Fruit fly (Drosophila melanogaster) whole organism, embryonic: ENCODE results near the gene Ir67a.

ENCODE experiments used
- Ada2b ChIP-seq: fragments of 200-800 bp; sonication (Bioruptor generic); IDR thresholded peaks from 2 replicates; pipeline ENCODE4 v1.3.6; 2022; ENCODE audit warnings: missing biosample characterization, missing genetic modification characterization
- Aef1 ChIP-seq: fragments of 200-800 bp; sonication (Bioruptor generic); IDR thresholded peaks from 3 replicates; pipeline ENCODE4 v1.3.6; 2022; ENCODE audit warnings: missing biosample characterization, missing genetic modification characterization
- CG10366 ChIP-seq: fragments of 200-800 bp; sonication (Bioruptor generic); IDR thresholded peaks from 2 replicates; pipeline ENCODE4 v1.3.6; 2022; ENCODE audit warnings: missing biosample characterization, missing genetic modification characterization
- CG10462 ChIP-seq: fragments of 200-800 bp; sonication (Bioruptor generic); optimal IDR thresholded peaks from 2 replicates; lab custom pipeline; 2016; ENCODE audit warnings: missing biosample characterization, missing genetic modification characterization
- CG11456 ChIP-seq: fragments of 200-800 bp; sonication (Bioruptor generic); IDR thresholded peaks from 3 replicates; pipeline ENCODE4 v1.3.6; 2022; ENCODE audit warnings: missing biosample characterization, missing genetic modification characterization
- CG12236 ChIP-seq: fragments of 200-800 bp; sonication (Bioruptor generic); optimal IDR thresholded peaks from 2 replicates; lab custom pipeline; 2016; ENCODE audit warnings: missing biosample characterization, missing genetic modification characterization
- CG12299 ChIP-seq: fragments of 200-800 bp; sonication (Bioruptor generic); optimal IDR thresholded peaks from 2 replicates; lab custom pipeline; 2018; ENCODE audit warnings: missing biosample characterization, mild to moderate bottlenecking, missing genetic modification characterization
- CG12659 ChIP-seq: fragments of 200-800 bp; sonication (Bioruptor generic); optimal IDR thresholded peaks from 3 replicates; lab custom pipeline; 2017; ENCODE audit warnings: mild to moderate bottlenecking, missing biosample characterization, missing genetic modification reagents, missing genetic modification characterization
- CG12744 ChIP-seq: fragments of 200-800 bp; sonication (Bioruptor generic); optimal IDR thresholded peaks from 2 replicates; lab custom pipeline; 2016; ENCODE audit warnings: missing biosample characterization, missing genetic modification characterization
- CG13287 ChIP-seq: fragments of 200-800 bp; sonication (Bioruptor generic); IDR thresholded peaks from 2 replicates; pipeline ENCODE4 v1.3.6; 2022; ENCODE audit warnings: missing biosample characterization, missing genetic modification characterization; ENCODE audit not compliant: partially characterized antibody
- CG1603 ChIP-seq: fragments of 200-800 bp; sonication (Bioruptor generic); optimal IDR thresholded peaks from 2 replicates; lab custom pipeline; 2019; ENCODE audit warnings: missing biosample characterization, mild to moderate bottlenecking, missing genetic modification characterization, moderate library complexity
- CG17385 ChIP-seq: fragments of 200-800 bp; sonication (Bioruptor generic); optimal IDR thresholded peaks from 3 replicates; lab custom pipeline; 2018; ENCODE audit warnings: missing biosample characterization, mild to moderate bottlenecking, missing genetic modification characterization
- CG33213 ChIP-seq: fragments of 200-800 bp; sonication (Bioruptor generic); optimal IDR thresholded peaks from 3 replicates; lab custom pipeline; 2016; ENCODE audit warnings: missing biosample characterization, missing genetic modification characterization
- CG34422 ChIP-seq: fragments of 200-800 bp; sonication (Bioruptor generic); IDR thresholded peaks from 3 replicates; pipeline ENCODE4 v1.3.6; 2022; ENCODE audit warnings: missing biosample characterization, missing genetic modification characterization
- CG3726 ChIP-seq: fragments of 200-800 bp; sonication (Bioruptor generic); IDR thresholded peaks from 3 replicates; pipeline ENCODE4, ENCODE4 v1.3.6; 2022; ENCODE audit warnings: missing biosample characterization, missing genetic modification characterization
- CG3838 ChIP-seq: fragments of 200-800 bp; sonication (Bioruptor generic); optimal IDR thresholded peaks from 3 replicates; lab custom pipeline; 2016; ENCODE audit warnings: missing biosample characterization, missing genetic modification characterization
- CG42726 ChIP-seq: fragments of 200-800 bp; sonication (Bioruptor generic); IDR thresholded peaks from 2 replicates; pipeline ENCODE4 v1.3.6; 2022; ENCODE audit warnings: missing biosample characterization, missing genetic modification characterization; ENCODE audit not compliant: partially characterized antibody
- CG6175 ChIP-seq: fragments of 200-800 bp; sonication (Bioruptor generic); IDR thresholded peaks from 3 replicates; pipeline ENCODE4 v1.3.6; 2022; ENCODE audit warnings: missing biosample characterization, missing genetic modification characterization
- CG6689 ChIP-seq: fragments of 200-800 bp; sonication (Bioruptor generic); IDR thresholded peaks from 2 replicates; pipeline ENCODE4 v1.3.6; 2022; ENCODE audit warnings: missing biosample characterization, missing genetic modification characterization
- CG7271 ChIP-seq: fragments of 200-800 bp; sonication (Bioruptor generic); optimal IDR thresholded peaks from 2 replicates; lab custom pipeline; 2018; ENCODE audit warnings: missing biosample characterization, mild to moderate bottlenecking, missing genetic modification characterization, moderate library complexity
- D19A ChIP-seq: fragments of 200-800 bp; optimal IDR thresholded peaks from 3 replicates; lab custom pipeline; 2019; ENCODE audit warnings: missing biosample characterization, mild to moderate bottlenecking, missing genetic modification characterization, moderate library complexity
- Drgx ChIP-seq: fragments of 200-800 bp; sonication (Bioruptor generic); IDR thresholded peaks from 2 replicates; pipeline ENCODE4 v1.3.6; 2022; ENCODE audit warnings: missing biosample characterization, missing genetic modification characterization
- Eip74EF ChIP-seq, 2 experiments: fragments of 200-800 bp in 1 of 2; fragments of >200 bp in 1 of 2; sonication (Bioruptor generic) in 1 of 2; optimal IDR thresholded peaks; 2 replicates each; lab custom pipeline; 2017 to 2019; ENCODE audit warnings: missing biosample characterization in 2 of 2, missing genetic modification characterization in 2 of 2, mild to moderate bottlenecking in 1 of 2, moderate library complexity in 1 of 2
- Elba2 ChIP-seq: fragments of 200-800 bp; sonication (Bioruptor generic); optimal IDR thresholded peaks from 3 replicates; lab custom pipeline; 2016; ENCODE audit warnings: missing biosample characterization, missing genetic modification characterization
- Ets65A ChIP-seq: fragments of 200-800 bp; sonication (Bioruptor generic); peaks from one replicate; lab custom pipeline; 2016; ENCODE audit warnings: missing biosample characterization, missing genetic modification characterization
- Ets97D ChIP-seq: fragments of 200-800 bp; sonication (Bioruptor generic); optimal IDR thresholded peaks from 3 replicates; lab custom pipeline; 2016; ENCODE audit warnings: missing biosample characterization, missing genetic modification characterization
- HLH3B ChIP-seq: fragments of 200-800 bp; sonication (Bioruptor generic); IDR thresholded peaks from 2 replicates; pipeline ENCODE4 v1.3.6; 2022; ENCODE audit warnings: missing biosample characterization, missing genetic modification characterization
- Hr51 ChIP-seq, 2 experiments: fragments of 200-800 bp; sonication (Bioruptor generic); optimal IDR thresholded peaks; 2 replicates in 1 of 2; 3 replicates in 1 of 2; lab custom pipeline; 2016 to 2018; ENCODE audit warnings: missing biosample characterization in 2 of 2, missing genetic modification characterization in 2 of 2, mild to moderate bottlenecking in 1 of 2, moderate library complexity in 1 of 2
- Lhr ChIP-seq: fragments of 200-800 bp; sonication (Bioruptor generic); optimal IDR thresholded peaks from 3 replicates; lab custom pipeline; 2017; ENCODE audit warnings: mild to moderate bottlenecking, missing biosample characterization, missing genetic modification reagents, missing genetic modification characterization
- Mrtf ChIP-seq: fragments of 200-800 bp; sonication (Bioruptor generic); IDR thresholded peaks from 3 replicates; pipeline ENCODE4 v1.3.6; 2022; ENCODE audit warnings: missing biosample characterization, missing genetic modification characterization
- Oli ChIP-seq: fragments of 200-800 bp; sonication (Bioruptor generic); optimal IDR thresholded peaks from 2 replicates; lab custom pipeline; 2018; ENCODE audit warnings: missing biosample characterization, mild to moderate bottlenecking, missing genetic modification characterization, moderate library complexity
- PHDP ChIP-seq: fragments of 200-800 bp; sonication (Bioruptor generic); optimal IDR thresholded peaks from 3 replicates; lab custom pipeline; 2018; ENCODE audit warnings: missing biosample characterization, mild to moderate bottlenecking, missing genetic modification characterization, moderate library complexity
- Spps ChIP-seq: fragments of 200-800 bp; sonication (Bioruptor generic); optimal IDR thresholded peaks from 2 replicates; lab custom pipeline; 2018; ENCODE audit warnings: missing biosample characterization, mild to moderate bottlenecking, missing genetic modification characterization
- Tbp ChIP-seq: fragments of >200 bp; optimal IDR thresholded peaks from 2 replicates; lab custom pipeline; 2018; ENCODE audit warnings: missing biosample characterization, missing genetic modification characterization
- bab2 ChIP-seq: fragments of 200-800 bp; sonication (Bioruptor generic); optimal IDR thresholded peaks from 2 replicates; lab custom pipeline; 2016; ENCODE audit warnings: missing biosample characterization, missing genetic modification characterization
- bigmax ChIP-seq: fragments of 200-800 bp; sonication (Bioruptor generic); optimal IDR thresholded peaks from 2 replicates; lab custom pipeline; 2018; ENCODE audit warnings: missing biosample characterization, mild to moderate bottlenecking, missing genetic modification characterization
- chinmo ChIP-seq: fragments of 200-800 bp; sonication (Bioruptor generic); IDR thresholded peaks from 4 replicates; pipeline ENCODE4 v1.3.6; 2022; ENCODE audit warnings: missing biosample characterization, missing genetic modification characterization; ENCODE audit not compliant: partially characterized antibody
- crol ChIP-seq: fragments of 200-800 bp; sonication (Bioruptor generic); IDR thresholded peaks from 2 replicates; pipeline ENCODE4 v1.3.6; 2022; ENCODE audit warnings: missing biosample characterization, missing genetic modification characterization
- da ChIP-seq: fragments of 200-800 bp; sonication (Bioruptor generic); optimal IDR thresholded peaks from 2 replicates; lab custom pipeline; 2016; ENCODE audit warnings: missing biosample characterization, missing genetic modification characterization
- dysf ChIP-seq: fragments of 200-800 bp; sonication (Bioruptor generic); IDR thresholded peaks from 3 replicates; pipeline ENCODE4 v1.3.6; 2022; ENCODE audit warnings: missing biosample characterization, missing genetic modification characterization
- gcm ChIP-seq: fragments of 200-800 bp; sonication (Bioruptor generic); optimal IDR thresholded peaks from 2 replicates; lab custom pipeline; 2019; ENCODE audit warnings: missing biosample characterization, mild to moderate bottlenecking, missing genetic modification characterization, moderate library complexity
- hb ChIP-seq: fragments of 200-800 bp; sonication (Bioruptor generic); IDR thresholded peaks from 3 replicates; pipeline ENCODE4 v1.3.6; 2022; ENCODE audit warnings: missing biosample characterization, missing genetic modification characterization; ENCODE audit not compliant: partially characterized antibody
- jing ChIP-seq: fragments of 200-800 bp; sonication (Bioruptor generic); optimal IDR thresholded peaks from 2 replicates; lab custom pipeline; 2018; ENCODE audit warnings: missing biosample characterization, mild to moderate bottlenecking, missing genetic modification characterization
- kah ChIP-seq: fragments of 200-800 bp; sonication (Bioruptor generic); optimal IDR thresholded peaks from 2 replicates; lab custom pipeline; 2018; ENCODE audit warnings: missing biosample characterization, mild to moderate bottlenecking, missing genetic modification characterization
- knrl ChIP-seq: fragments of 200-800 bp; sonication (Bioruptor generic); IDR thresholded peaks from 3 replicates; pipeline ENCODE4 v1.3.6; 2022; ENCODE audit warnings: missing biosample characterization, missing genetic modification characterization; ENCODE audit not compliant: partially characterized antibody
- pan ChIP-seq, 4 experiments: fragments of >200 bp in 3 of 4; fragments of 200-800 bp in 1 of 4; sonication (Bioruptor generic) in 1 of 4; optimal IDR thresholded peaks in 3 of 4; IDR thresholded peaks in 1 of 4; 2 replicates each; pipeline versions ENCODE4 v1.3.6 to Lab custom; 2017 to 2022; ENCODE audit warnings: missing biosample characterization in 2 of 4, missing genetic modification characterization in 2 of 4, mixed read lengths in 1 of 4
- pnt ChIP-seq: fragments of 200-800 bp; sonication (Bioruptor generic); optimal IDR thresholded peaks from 3 replicates; lab custom pipeline; 2016; ENCODE audit warnings: missing biosample characterization, missing genetic modification characterization
- sens-2 ChIP-seq: fragments of 200-800 bp; sonication (Bioruptor generic); IDR thresholded peaks from 2 replicates; pipeline ENCODE4 v1.3.6; 2022; ENCODE audit warnings: missing biosample characterization, missing genetic modification characterization
- so ChIP-seq: fragments of 200-800 bp; sonication (Bioruptor generic); IDR thresholded peaks from 3 replicates; pipeline ENCODE4 v1.3.6; 2022; ENCODE audit warnings: missing biosample characterization, missing genetic modification characterization
- tna ChIP-seq: fragments of 200-800 bp; sonication (Bioruptor generic); IDR thresholded peaks from 2 replicates; pipeline ENCODE4 v1.3.6; 2022; ENCODE audit warnings: missing biosample characterization, missing genetic modification characterization; ENCODE audit not compliant: partially characterized antibody
- usp ChIP-seq: fragments of >200 bp; optimal IDR thresholded peaks from 2 replicates; lab custom pipeline; 2017; ENCODE audit warnings: missing biosample characterization, missing genetic modification characterization
- vvl ChIP-seq: fragments of 200-800 bp; sonication (Bioruptor generic); IDR thresholded peaks from 2 replicates; pipeline ENCODE4 v1.3.6; 2022; ENCODE audit warnings: missing biosample characterization, missing genetic modification characterization

Gene Ir67a

dm6 chr3L:9566849-9567248, 23.1 kb upstream of the Ir67a start (continued):
- TF ChIP-seq PHDP (peak; percentile 22), CG12659 (GFP tag; lab: Kevin White, UChicago) (peak; percentile 12), CG12744 (GFP tag; lab: Kevin White, UChicago) (no peak), Eip74EF (GFP tag; optimal IDR thresholded peaks at IDR 0.05; lab: Kevin White, UChicago) (no peak), CG12299 (no peak), Tbp (GFP tag; lab: Kevin White, UChicago) (no peak), bab2 (GFP tag; lab: Kevin White, UChicago) (no peak), crol (GFP tag; lab: Robert Waterston, UW) (no peak), Ets97D (no peak), Spps (tag; lab: Kevin White, UChicago) (no peak), CG13287 (GFP tag; lab: Robert Waterston, UW) (no peak), hb (GFP tag; lab: Robert Waterston, UW) (no peak), bigmax (no peak), gcm (no peak), Ets65A (GFP tag; lab: Kevin White, UChicago) (no peak), CG42726 (GFP tag; lab: Robert Waterston, UW) (no peak), kah (GFP tag; lab: Kevin White, UChicago) (no peak), CG33213 (no peak), vvl (GFP tag; lab: Robert Waterston, UW) (0 out of 2 replicates have a peak, but pooled peaks have one; percentile 15), Hr51 (GFP tag; optimal IDR thresholded peaks at IDR 0.05; lab: Kevin White, UChicago) (peak in 1 of 2 experiments; percentile 36), CG34422 (GFP tag; lab: Robert Waterston, UW) (no peak), CG6689 (GFP tag; lab: Robert Waterston, UW) (0 out of 2 replicates have a peak, but pooled peaks have one; percentile 12), Elba2 (GFP tag; lab: Kevin White, UChicago) (no peak), CG12236 (no peak), Aef1 (GFP tag; lab: Robert Waterston, UW) (no peak), CG6175 (no peak), pnt (GFP tag; lab: Kevin White, UChicago) (no peak), sens-2 (no peak), Drgx (GFP tag; lab: Robert Waterston, UW) (peak; percentile 90), Lhr (GFP tag; lab: Kevin White, UChicago) (no peak), CG3838 (GFP tag; lab: Kevin White, UChicago) (no peak), tna (GFP tag; lab: Robert Waterston, UW) (no peak), CG3726 (no peak), Ada2b (no peak), CG7271 (no peak), pan (optimal IDR thresholded peaks at IDR 0.05; lab: Kevin White, UChicago) (no peak), pan (GFP tag; optimal IDR thresholded peaks at IDR 0.05 in 1 of 2, IDR thresholded peaks at IDR 0.05 in 1 of 2) (no peak)
- TF ChIP-seq, all 482 proteins: peak for 57

dm6 chr3L:9559040-9559439, 15.2 kb upstream of the Ir67a start:
- TF ChIP-seq so (GFP tag; lab: Robert Waterston, UW) (no peak), gcm (no peak), D19A (no peak), chinmo (no peak), CG10462 (no peak), usp (no peak), CG11456 (GFP tag; lab: Robert Waterston, UW) (no peak), Mrtf (GFP tag; lab: Robert Waterston, UW) (no peak), CG17385 (GFP tag; lab: Kevin White, UChicago) (no peak), da (GFP tag; lab: Kevin White, UChicago) (no peak), dysf (GFP tag; lab: Robert Waterston, UW) (0 out of 3 replicates have a peak, but pooled peaks have one; percentile 37), CG10366 (peak; percentile 13; the same call in 1 of the 2 replicates), Oli (no peak), CG6175 (no peak), jing (GFP tag; lab: Kevin White, UChicago) (no peak), knrl (GFP tag; lab: Robert Waterston, UW) (no peak), Lhr (GFP tag; lab: Kevin White, UChicago) (no peak), CG1603 (tag; lab: Kevin White, UChicago) (no peak), HLH3B (GFP tag; lab: Robert Waterston, UW) (0 out of 2 replicates have a peak, but pooled peaks have one; percentile 33)
